Fruit fly (Drosophila melanogaster) whole organism, embryonic: Measurements from ENCODE around the gene dec.

Experiments used
- ATbp ChIP-seq: fragments of 200-800 bp; sonication (Bioruptor generic); optimal IDR thresholded peaks from 2 replicates; lab custom pipeline; 2017; ENCODE audit warnings: missing biosample characterization, mild to moderate bottlenecking, missing genetic modification characterization, missing genetic modification reagents
- C15 ChIP-seq: fragments of 200-800 bp; sonication (Bioruptor generic); IDR thresholded peaks from 3 replicates; pipeline ENCODE4 v1.3.6; 2022; ENCODE audit warnings: missing biosample characterization, missing genetic modification characterization
- CG10209 ChIP-seq: fragments of 200-800 bp; sonication (Bioruptor generic); optimal IDR thresholded peaks from 3 replicates; lab custom pipeline; 2017; ENCODE audit warnings: missing biosample characterization, mild to moderate bottlenecking, missing genetic modification characterization, missing genetic modification reagents
- CG11247 ChIP-seq: fragments of 200-800 bp; sonication (Bioruptor generic); IDR thresholded peaks from 2 replicates; pipeline ENCODE4 v1.3.6; 2022; ENCODE audit warnings: missing biosample characterization, missing genetic modification characterization
- CG12071 ChIP-seq: fragments of 200-800 bp; sonication (Bioruptor generic); optimal IDR thresholded peaks from 3 replicates; lab custom pipeline; 2018; ENCODE audit warnings: missing biosample characterization, mild to moderate bottlenecking, missing genetic modification characterization
- CG12299 ChIP-seq: fragments of 200-800 bp; sonication (Bioruptor generic); optimal IDR thresholded peaks from 2 replicates; lab custom pipeline; 2018; ENCODE audit warnings: missing biosample characterization, mild to moderate bottlenecking, missing genetic modification characterization
- CG14050 ChIP-seq: fragments of 200-800 bp; sonication (Bioruptor generic); IDR thresholded peaks from 3 replicates; pipeline ENCODE4 v1.3.6; 2022; ENCODE audit warnings: missing biosample characterization, missing genetic modification characterization
- CG14710 ChIP-seq: fragments of 200-800 bp; sonication (Bioruptor generic); optimal IDR thresholded peaks from 3 replicates; lab custom pipeline; 2019; ENCODE audit warnings: missing biosample characterization, mild to moderate bottlenecking, missing genetic modification characterization, moderate library complexity
- CG15073 ChIP-seq: fragments of 200-800 bp; sonication (Bioruptor generic); optimal IDR thresholded peaks from 2 replicates; lab custom pipeline; 2016; ENCODE audit warnings: missing biosample characterization, missing genetic modification characterization
- CG16813 ChIP-seq: fragments of 200-800 bp; sonication (Bioruptor generic); IDR thresholded peaks from 3 replicates; pipeline ENCODE4 v1.3.6; 2022; ENCODE audit warnings: missing biosample characterization, missing genetic modification characterization; ENCODE audit not compliant: partially characterized antibody
- CG17568 ChIP-seq: fragments of 200-800 bp; sonication (Bioruptor generic); optimal IDR thresholded peaks from 2 replicates; lab custom pipeline; 2018; ENCODE audit warnings: missing biosample characterization, mild to moderate bottlenecking, missing genetic modification characterization, moderate library complexity
- CG18476 ChIP-seq: fragments of 200-800 bp; sonication (Bioruptor generic); optimal IDR thresholded peaks from 2 replicates; lab custom pipeline; 2016; ENCODE audit warnings: missing biosample characterization, mild to moderate bottlenecking, missing genetic modification characterization
- CG18619 ChIP-seq: fragments of 200-800 bp; sonication (Bioruptor generic); optimal IDR thresholded peaks from 3 replicates; lab custom pipeline; 2017; ENCODE audit warnings: missing biosample characterization, mild to moderate bottlenecking, missing genetic modification characterization
- CG2116 ChIP-seq: fragments of 200-800 bp; sonication (Bioruptor generic); optimal IDR thresholded peaks from 3 replicates; lab custom pipeline; 2018; ENCODE audit warnings: missing biosample characterization, mild to moderate bottlenecking, missing genetic modification characterization
- CG2875 ChIP-seq: fragments of 200-800 bp; sonication (Bioruptor generic); optimal IDR thresholded peaks from 2 replicates; lab custom pipeline; 2017; ENCODE audit warnings: missing biosample characterization, mild to moderate bottlenecking, missing genetic modification characterization, missing genetic modification reagents
- CG2889 ChIP-seq: fragments of 200-800 bp; sonication (Bioruptor generic); IDR thresholded peaks from 3 replicates; pipeline ENCODE4 v1.3.6; 2022; ENCODE audit warnings: missing biosample characterization, missing genetic modification characterization
- CG3163 ChIP-seq: fragments of 200-800 bp; sonication (Bioruptor generic); optimal IDR thresholded peaks from 3 replicates; lab custom pipeline; 2016; ENCODE audit warnings: missing biosample characterization, missing genetic modification characterization
- CG43689 ChIP-seq: fragments of 200-800 bp; sonication (Bioruptor generic); IDR thresholded peaks from 2 replicates; pipeline ENCODE4 v1.3.6; 2022; ENCODE audit warnings: missing biosample characterization, missing genetic modification characterization
- CG4617 ChIP-seq: fragments of 200-800 bp; sonication (Bioruptor generic); optimal IDR thresholded peaks from 3 replicates; lab custom pipeline; 2016; ENCODE audit warnings: missing biosample characterization, missing genetic modification characterization, borderline replicate concordance
- CG4730 ChIP-seq: fragments of 200-800 bp; sonication (Bioruptor generic); IDR thresholded peaks from 2 replicates; pipeline ENCODE4 v1.3.6; 2022; ENCODE audit warnings: missing biosample characterization, missing genetic modification characterization
- CG6272 ChIP-seq: fragments of 200-800 bp; sonication (Bioruptor generic); IDR thresholded peaks from 2 replicates; pipeline ENCODE4 v1.3.6; 2022; ENCODE audit warnings: missing biosample characterization, missing genetic modification characterization
- CG7556 ChIP-seq: fragments of 200-800 bp; sonication (Bioruptor generic); optimal IDR thresholded peaks from 2 replicates; lab custom pipeline; 2017; ENCODE audit warnings: missing biosample characterization, mild to moderate bottlenecking, missing genetic modification characterization
- CG7928 ChIP-seq: fragments of 200-800 bp; sonication (Bioruptor generic); optimal IDR thresholded peaks from 2 replicates; lab custom pipeline; 2017; ENCODE audit warnings: missing biosample characterization, mild to moderate bottlenecking, missing genetic modification characterization
- CG9797 ChIP-seq: fragments of 200-800 bp; sonication (Bioruptor generic); optimal IDR thresholded peaks from 3 replicates; lab custom pipeline; 2018; ENCODE audit warnings: missing biosample characterization, mild to moderate bottlenecking, missing genetic modification characterization
- CG9876 ChIP-seq: fragments of 200-800 bp; sonication (Bioruptor generic); optimal IDR thresholded peaks from 2 replicates; lab custom pipeline; 2016; ENCODE audit warnings: missing biosample characterization, missing genetic modification characterization
- Camta ChIP-seq: fragments of 200-800 bp; sonication (Bioruptor generic); optimal IDR thresholded peaks from 2 replicates; lab custom pipeline; 2016; ENCODE audit warnings: missing biosample characterization, missing genetic modification characterization
- Drgx ChIP-seq: fragments of 200-800 bp; sonication (Bioruptor generic); IDR thresholded peaks from 2 replicates; pipeline ENCODE4 v1.3.6; 2022; ENCODE audit warnings: missing biosample characterization, missing genetic modification characterization
- Ets97D ChIP-seq: fragments of 200-800 bp; sonication (Bioruptor generic); optimal IDR thresholded peaks from 3 replicates; lab custom pipeline; 2016; ENCODE audit warnings: missing biosample characterization, missing genetic modification characterization
- Hand ChIP-seq: fragments of 200-800 bp; sonication (Bioruptor generic); optimal IDR thresholded peaks from 2 replicates; lab custom pipeline; 2017; ENCODE audit warnings: mild to moderate bottlenecking, missing biosample characterization, missing genetic modification reagents, missing genetic modification characterization
- Hsf ChIP-seq: fragments of 200-800 bp; sonication (Bioruptor generic); optimal IDR thresholded peaks from 3 replicates; lab custom pipeline; 2016; ENCODE audit warnings: missing biosample characterization, missing genetic modification characterization
- Lhr ChIP-seq: fragments of 200-800 bp; sonication (Bioruptor generic); optimal IDR thresholded peaks from 3 replicates; lab custom pipeline; 2017; ENCODE audit warnings: mild to moderate bottlenecking, missing biosample characterization, missing genetic modification reagents, missing genetic modification characterization
- NFAT ChIP-seq: fragments of 200-800 bp; sonication (Bioruptor generic); IDR thresholded peaks from 2 replicates; pipeline ENCODE4 v1.3.6; 2022; ENCODE audit warnings: missing biosample characterization, missing genetic modification characterization
- Optix ChIP-seq: fragments of 200-800 bp; sonication (Bioruptor generic); IDR thresholded peaks from 3 replicates; pipeline ENCODE4 v1.3.6; 2022; ENCODE audit warnings: missing biosample characterization, missing genetic modification characterization
- Sry-δ ChIP-seq: fragments of 200-800 bp; sonication (Bioruptor generic); optimal IDR thresholded peaks from 2 replicates; lab custom pipeline; 2016; ENCODE audit warnings: missing biosample characterization, missing genetic modification characterization
- TFAM ChIP-seq: fragments of 200-800 bp; sonication (Bioruptor generic); optimal IDR thresholded peaks from 2 replicates; lab custom pipeline; 2017; ENCODE audit warnings: missing biosample characterization, missing genetic modification characterization, inconsistent platforms
- al ChIP-seq: fragments of 200-800 bp; sonication (Bioruptor generic); IDR thresholded peaks from 2 replicates; pipeline ENCODE4 v1.3.6; 2022; ENCODE audit warnings: missing biosample characterization, missing genetic modification characterization
- dmrt11E ChIP-seq: fragments of 200-800 bp; sonication (Bioruptor generic); optimal IDR thresholded peaks from 3 replicates; lab custom pipeline; 2018; ENCODE audit warnings: missing biosample characterization, mild to moderate bottlenecking, missing genetic modification characterization, moderate library complexity
- en ChIP-seq: fragments of 200-800 bp; sonication (Bioruptor generic); optimal IDR thresholded peaks from 2 replicates; lab custom pipeline; 2016; ENCODE audit warnings: missing biosample characterization, missing genetic modification characterization
- grn ChIP-seq: fragments of 200-800 bp; sonication (Bioruptor generic); optimal IDR thresholded peaks from 3 replicates; lab custom pipeline; 2017; ENCODE audit warnings: missing biosample characterization, missing genetic modification characterization
- ind ChIP-seq: fragments of 200-800 bp; sonication (Bioruptor generic); optimal IDR thresholded peaks from 3 replicates; lab custom pipeline; 2016; ENCODE audit warnings: missing biosample characterization, missing genetic modification characterization
- kni ChIP-seq: fragments of 200-800 bp; sonication (Bioruptor generic); optimal IDR thresholded peaks from 3 replicates; lab custom pipeline; 2017; ENCODE audit warnings: mild to moderate bottlenecking, missing biosample characterization, missing genetic modification reagents, missing genetic modification characterization
- lola ChIP-seq, 3 experiments: fragments of >200 bp in 2 of 3; fragments of 200-800 bp in 1 of 3; sonication (Bioruptor generic) in 1 of 3; optimal IDR thresholded peaks; 2 replicates each; lab custom pipeline; 2017 to 2019; ENCODE audit warnings: missing biosample characterization in 3 of 3, missing genetic modification characterization in 3 of 3, mild to moderate bottlenecking in 1 of 3, moderate library complexity in 1 of 3
- so ChIP-seq: fragments of 200-800 bp; sonication (Bioruptor generic); IDR thresholded peaks from 3 replicates; pipeline ENCODE4 v1.3.6; 2022; ENCODE audit warnings: missing biosample characterization, missing genetic modification characterization
- tio ChIP-seq: fragments of 200-800 bp; sonication (Bioruptor generic); optimal IDR thresholded peaks from 2 replicates; lab custom pipeline; 2017; ENCODE audit warnings: missing biosample characterization, missing genetic modification characterization, inconsistent platforms
- tup ChIP-seq: fragments of 200-800 bp; sonication (Bioruptor generic); optimal IDR thresholded peaks from 2 replicates; lab custom pipeline; 2016; ENCODE audit warnings: missing biosample characterization, mild to moderate bottlenecking, missing genetic modification characterization, moderate library complexity
- vnd ChIP-seq: fragments of 200-800 bp; sonication (Bioruptor generic); IDR thresholded peaks from 3 replicates; pipeline ENCODE4 v1.3.6; 2022; ENCODE audit warnings: missing biosample characterization, missing genetic modification characterization; ENCODE audit not compliant: partially characterized antibody
- zen ChIP-seq: fragments of 200-800 bp; sonication (Bioruptor generic); optimal IDR thresholded peaks from 3 replicates; lab custom pipeline; 2018; ENCODE audit warnings: missing biosample characterization, mild to moderate bottlenecking, missing genetic modification characterization, moderate library complexity
- zf30C ChIP-seq: fragments of 200-800 bp; sonication (Bioruptor generic); optimal IDR thresholded peaks from 3 replicates; lab custom pipeline; 2018; ENCODE audit warnings: missing biosample characterization, mild to moderate bottlenecking, missing genetic modification characterization
- zfh1 ChIP-seq: fragments of 200-800 bp; sonication (Bioruptor generic); IDR thresholded peaks from 3 replicates; pipeline ENCODE4 v1.3.6; 2022; ENCODE audit warnings: missing biosample characterization, missing genetic modification characterization

The dec gene

dm6 chrX:7920081-7920688 is 47.2 kb upstream of the dec start, which contains the start of the genes hdm and Ykt6 (continued):
- no peak for TF ChIP-seq grn (GFP tag; lab: Kevin White, UChicago)
- peak; percentile 82 for TF ChIP-seq CG14710 (tag; lab: Kevin White, UChicago)
- peak; percentile 51 for TF ChIP-seq CG18619
- no peak for TF ChIP-seq tio (GFP tag; lab: Kevin White, UChicago)
- TF ChIP-seq Sry-δ (GFP tag; lab: Kevin White, UChicago): peak; percentile 98
- TF ChIP-seq CG16813 (GFP tag; lab: Robert Waterston, UW): peak; percentile 95
- TF ChIP-seq CG17568 (GFP tag; lab: Kevin White, UChicago): no peak
- TF ChIP-seq zfh1 (GFP tag; lab: Robert Waterston, UW): peak; percentile 85
- TF ChIP-seq CG2889: peak; percentile 67; the same call in 2 of the 3 replicates
- peak; percentile 85; the same call in 2 of the 3 replicates for TF ChIP-seq Optix (GFP tag; lab: Robert Waterston, UW)
- TF ChIP-seq en (GFP tag; lab: Kevin White, UChicago): peak; percentile 58
- peak; percentile 56 for TF ChIP-seq CG18476 (GFP tag; lab: Kevin White, UChicago)
- TF ChIP-seq CG9876 (GFP tag; lab: Kevin White, UChicago): peak; percentile 37
- TF ChIP-seq Hand (GFP tag; lab: Kevin White, UChicago): no peak
- TF ChIP-seq CG11247 (GFP tag; lab: Robert Waterston, UW): peak; percentile 86
- TF ChIP-seq CG2116 (GFP tag; lab: Kevin White, UChicago): peak; percentile 88
- TF ChIP-seq CG4617 (GFP tag; lab: Kevin White, UChicago): peak; percentile 80
- TF ChIP-seq zf30C (GFP tag; lab: Kevin White, UChicago): no peak
- peak; percentile 55 for TF ChIP-seq CG2875 (GFP tag; lab: Kevin White, UChicago)
- peak; percentile 96 for TF ChIP-seq vnd
- no peak for TF ChIP-seq CG12071
- peak; percentile 84 for TF ChIP-seq so (GFP tag; lab: Robert Waterston, UW)
- TF ChIP-seq CG43689: no peak
- peak; percentile 52 for TF ChIP-seq Lhr (GFP tag; lab: Kevin White, UChicago)
- no peak for TF ChIP-seq ATbp (GFP tag; lab: Kevin White, UChicago)
- peak; percentile 59 for TF ChIP-seq CG12299 (tag; lab: Kevin White, UChicago)
- TF ChIP-seq Camta: peak; percentile 79
- TF ChIP-seq tup (GFP tag; lab: Kevin White, UChicago): peak; percentile 60
- TF ChIP-seq CG7556 (GFP tag; lab: Kevin White, UChicago): peak; percentile 52
- no peak for TF ChIP-seq kni (GFP tag; lab: Kevin White, UChicago)
- peak; percentile 75; the same call in 1 of the 2 replicates for TF ChIP-seq al (GFP tag; lab: Robert Waterston, UW)
- peak; percentile 79; the same call in 1 of the 2 replicates for TF ChIP-seq NFAT (GFP tag; lab: Robert Waterston, UW)
- peak; percentile 70 for TF ChIP-seq Drgx (GFP tag; lab: Robert Waterston, UW)
- TF ChIP-seq CG3163 (GFP tag; lab: Kevin White, UChicago): peak; percentile 73
- TF ChIP-seq CG7928 (GFP tag; lab: Kevin White, UChicago): peak; percentile 51
- TF ChIP-seq CG10209: peak; percentile 75
- peak; percentile 77 for TF ChIP-seq Hsf (GFP tag; lab: Kevin White, UChicago)
- TF ChIP-seq C15 (GFP tag; lab: Robert Waterston, UW): no peak
- TF ChIP-seq dmrt11E (tag; lab: Kevin White, UChicago): peak; percentile 74
- TF ChIP-seq Ets97D (GFP tag; lab: Kevin White, UChicago): peak; percentile 73
- no peak for TF ChIP-seq CG15073 (GFP tag; lab: Kevin White, UChicago)
- TF ChIP-seq CG9797 (GFP tag; lab: Kevin White, UChicago): peak; percentile 45
- peak in 1 of 3 experiments; percentile 72 for TF ChIP-seq lola (GFP tag; optimal IDR thresholded peaks at IDR 0.05; lab: Kevin White, UChicago)
- TF ChIP-seq zen (tag; lab: Kevin White, UChicago): peak; percentile 71
- no peak for TF ChIP-seq ind (GFP tag; lab: Kevin White, UChicago)
- peak; percentile 75 for TF ChIP-seq CG14050 (GFP tag; lab: Robert Waterston, UW)
- peak; percentile 85 for TF ChIP-seq CG6272 (GFP tag; lab: Robert Waterston, UW)
- peak; percentile 77; the same call in 1 of the 2 replicates for TF ChIP-seq CG4730 (GFP tag; lab: Robert Waterston, UW)
- TF ChIP-seq TFAM (GFP tag; lab: Kevin White, UChicago): no peak
